Fruit fly (Drosophila melanogaster) S2 (cell line): ENCODE measurements around the gene Rpn11.
A peak's percentile ranks its signal among the peaks of the same experiment; 100 is the strongest.

Experiments used
- CG8478 ChIP-seq: fragments of >200 bp; optimal IDR thresholded peaks from 2 replicates; lab custom pipeline; 2018
- CTCF ChIP-seq, 2 experiments: fragments of >200 bp; optimal IDR thresholded peaks; 2 replicates each; lab custom pipeline; 2018

- peak in 1 of 2 experiments; percentile 1 for TF ChIP-seq CTCF (optimal IDR thresholded peaks at IDR 0.05; lab: Kevin White, UChicago)
- no peak for TF ChIP-seq CG8478
These were observed 7.1 kb downstream of the Rpn11 start, which contains the start of gene senju for dm6 chr2L:5052367-5052914.
